Fruit fly (Drosophila melanogaster) ovary, adult (tissue): ENCODE results near the gene Archease.

Source experiments
- CG17801 ChIP-seq: fragments of 200-800 bp; optimal IDR thresholded peaks from 2 replicates; lab custom pipeline; 2019; ENCODE audit warnings: missing biosample characterization, mild to moderate bottlenecking, missing genetic modification characterization, moderate library complexity; ENCODE audit not compliant: partially characterized antibody

Gene Archease

DNA sequence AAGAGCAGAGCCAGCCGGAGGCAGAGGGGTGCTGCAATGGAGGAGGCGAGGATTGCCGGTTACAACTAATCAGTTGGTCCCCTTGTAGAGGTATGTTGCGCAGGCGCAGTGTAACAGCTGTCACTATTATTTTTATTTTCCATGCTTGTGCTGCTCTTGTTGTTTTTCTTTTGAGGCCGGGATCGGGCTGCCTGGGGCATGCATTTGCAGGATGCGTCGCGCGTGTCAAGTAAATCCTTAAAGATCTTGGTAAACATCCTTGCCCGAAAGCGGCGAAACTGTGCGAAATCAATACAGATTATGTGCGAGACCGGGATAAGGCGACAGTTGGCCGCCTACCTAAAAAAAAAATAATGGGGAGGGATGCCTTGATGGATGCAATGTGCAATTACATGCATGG is 18.6 kb downstream of the Archease start:
- TF ChIP-seq CG17801 = no peak

DNA sequence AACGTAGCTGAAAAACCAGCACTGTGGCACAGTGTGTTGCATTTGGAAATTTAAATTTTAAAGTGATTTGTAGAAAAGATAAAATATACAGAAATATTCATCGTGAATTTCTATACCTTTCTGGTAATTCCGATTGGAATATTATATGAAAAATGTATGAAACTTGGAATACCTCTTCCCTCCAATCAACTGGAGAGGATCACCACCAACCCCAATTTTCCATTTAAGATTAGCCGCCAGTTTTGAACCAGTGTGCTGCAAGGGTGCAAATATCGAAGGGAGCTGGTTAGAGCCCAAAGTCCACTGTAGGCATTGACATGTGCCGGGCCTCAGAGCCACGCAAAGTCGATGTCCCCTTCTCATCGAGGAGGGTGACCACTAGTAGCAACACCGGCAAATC is 19.6 kb downstream of the Archease start:
- no peak for TF ChIP-seq CG17801

DNA sequence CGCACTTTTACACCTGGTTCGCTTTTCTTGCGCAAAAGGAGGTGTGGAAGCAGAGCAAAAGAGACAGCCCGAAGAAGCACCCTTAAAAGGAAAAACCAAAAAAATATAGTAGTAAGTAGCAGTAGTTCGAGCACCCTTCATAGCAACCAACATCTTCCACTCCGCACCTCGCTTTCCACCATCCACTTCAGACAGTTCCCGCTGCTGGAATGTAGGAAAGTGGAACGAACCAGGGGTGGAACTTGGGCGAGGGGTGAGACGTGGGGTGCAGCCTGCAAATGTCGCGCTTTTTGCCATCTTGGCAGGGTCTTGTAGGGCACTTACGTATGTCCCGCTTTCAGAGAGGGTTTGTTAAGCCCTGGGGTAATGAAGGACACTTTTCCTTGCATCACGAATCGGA is 20.5 kb downstream of the Archease start:
- TF ChIP-seq CG17801 = no peak

DNA sequence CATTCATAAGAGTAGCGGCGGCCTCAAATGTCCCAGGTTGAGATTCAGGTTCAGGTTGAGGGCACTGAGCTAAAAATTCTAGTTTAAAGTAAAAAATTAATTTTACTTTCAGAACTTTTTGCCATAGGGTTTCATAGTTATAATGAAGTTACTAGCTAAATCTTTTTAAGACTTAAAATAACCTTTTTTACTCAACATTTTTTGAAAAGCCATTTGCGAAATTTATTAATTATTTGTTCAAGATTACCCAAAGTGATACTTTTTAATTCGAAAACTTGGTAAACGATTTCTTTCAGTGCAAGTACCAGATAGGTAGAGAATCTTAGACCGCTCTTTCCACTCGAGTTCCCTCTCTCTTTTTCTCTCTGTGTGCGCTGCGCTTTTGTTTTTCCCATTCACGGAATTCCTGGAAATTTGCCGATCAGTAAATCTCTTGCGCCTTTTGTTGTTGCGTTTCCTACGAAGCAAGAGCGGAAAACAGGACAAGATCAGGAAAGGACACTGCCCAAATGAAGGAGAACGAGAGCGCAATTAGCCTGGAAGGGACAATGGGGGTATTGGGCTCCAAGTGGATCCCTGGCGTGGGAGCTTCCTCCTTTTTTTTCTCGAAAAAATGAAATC is 21.1 kb downstream of the Archease start:
- no peak for TF ChIP-seq CG17801

DNA sequence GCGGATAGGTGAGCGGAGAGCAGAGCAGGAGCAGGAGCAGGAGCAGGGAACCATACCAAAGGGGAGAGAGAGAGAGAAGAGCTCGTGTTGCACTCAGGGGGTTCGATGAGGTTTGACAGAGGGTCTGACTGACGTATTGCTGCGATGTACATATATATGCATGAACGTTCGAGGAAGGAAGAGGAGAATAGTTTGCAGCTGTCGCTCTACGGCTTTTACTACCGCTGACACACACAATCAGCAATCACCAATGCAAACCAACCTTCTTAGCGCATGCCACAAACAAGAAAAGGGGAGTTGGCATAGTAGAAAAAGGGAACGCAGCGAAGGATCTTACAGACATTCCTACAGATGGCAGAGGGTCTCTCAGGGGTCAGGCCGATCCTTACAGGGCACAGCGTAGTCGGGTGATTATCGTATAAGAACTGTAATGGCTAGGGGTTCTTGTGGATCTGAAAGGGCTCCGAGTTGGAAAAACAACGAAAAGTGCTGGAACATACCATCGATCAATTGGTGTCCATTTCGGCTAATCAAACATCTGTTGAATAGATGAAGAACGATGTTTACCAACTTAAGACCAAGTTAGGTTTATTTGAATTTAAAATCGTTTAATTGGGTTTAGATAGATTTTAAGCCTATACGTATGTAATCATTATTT is 22.3 kb downstream of the Archease start:
- no peak for TF ChIP-seq CG17801

DNA sequence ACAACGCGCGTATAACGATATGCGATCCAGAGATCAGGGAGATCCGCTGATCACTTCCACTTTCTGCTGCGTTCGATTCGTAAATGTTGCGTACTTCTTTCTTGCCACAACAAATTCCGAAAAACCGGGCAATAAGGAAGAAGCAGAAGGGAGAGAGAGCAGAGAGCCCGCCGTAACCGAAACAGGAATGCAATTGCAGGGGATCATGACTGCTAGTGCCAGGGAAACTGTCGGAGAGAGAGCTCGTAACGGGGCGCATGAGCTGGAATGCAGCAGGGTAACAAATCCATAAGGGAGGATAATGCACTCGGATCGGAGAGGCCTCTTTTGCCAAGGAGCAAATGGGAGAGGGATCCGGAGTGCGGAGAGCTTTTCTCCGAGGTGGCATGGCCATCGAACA is 24.3 kb downstream of the Archease start:
- TF ChIP-seq CG17801 = no peak

DNA sequence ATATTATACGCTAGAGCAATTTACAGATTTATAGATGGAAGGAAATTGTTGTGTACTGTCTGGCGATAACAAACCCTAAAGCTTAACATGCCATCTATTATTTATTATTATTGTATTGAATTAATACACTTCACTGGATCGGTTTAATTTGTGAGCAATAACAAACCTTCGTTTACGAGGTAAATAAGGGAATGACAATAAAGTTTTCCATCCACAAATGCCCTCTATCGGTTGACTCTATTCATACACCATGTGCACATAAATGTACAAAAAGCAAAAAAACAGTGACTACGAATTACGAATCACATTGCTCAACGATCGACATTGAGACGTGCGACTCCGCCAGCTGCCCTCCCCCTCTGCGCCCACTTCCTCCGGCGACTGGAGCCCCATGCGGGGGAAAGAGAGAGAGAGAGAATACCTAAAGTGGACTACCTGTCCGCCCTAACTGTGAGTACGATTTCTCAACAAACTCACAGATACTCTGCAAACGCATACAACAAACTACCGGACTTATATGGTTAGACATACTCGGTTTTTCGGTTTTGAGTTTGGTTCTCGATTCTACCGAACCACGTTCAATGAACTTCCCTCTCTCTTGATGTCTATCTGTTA is 25.8 kb downstream of the Archease start:
- no peak for TF ChIP-seq CG17801

DNA sequence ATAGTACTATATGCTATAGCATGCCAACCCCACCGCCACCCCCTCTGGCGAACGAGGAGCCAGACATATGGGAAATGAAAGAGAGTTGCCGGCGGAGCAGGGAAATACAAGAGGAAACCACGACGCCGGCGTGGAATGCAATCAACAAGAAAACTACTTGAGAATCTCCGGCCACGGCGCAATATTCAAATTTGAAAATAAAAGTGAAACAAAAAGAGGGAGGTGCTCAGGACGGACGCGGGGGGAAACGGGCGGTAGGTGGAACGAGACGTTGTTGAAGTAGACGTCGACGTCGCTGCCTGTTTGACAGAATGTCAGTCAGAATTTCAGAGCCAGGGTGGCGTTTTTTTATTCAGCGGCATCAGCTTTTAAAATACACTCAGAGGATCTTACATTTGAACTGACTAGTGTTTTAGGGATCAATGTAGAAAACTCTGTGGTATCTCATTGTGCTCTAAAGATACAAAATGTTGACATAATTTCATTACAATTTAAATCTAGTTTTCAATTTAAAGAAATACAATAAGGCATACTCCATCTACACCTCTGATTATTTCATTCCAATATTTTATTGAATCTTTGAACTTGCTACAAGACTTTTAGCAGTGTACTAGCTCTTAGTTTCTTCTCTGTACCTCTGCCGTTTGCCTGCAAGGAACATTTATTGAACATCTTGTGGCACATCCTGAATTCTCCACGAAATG is 26.6 kb downstream of the Archease start:
- TF ChIP-seq CG17801 = no peak

DNA sequence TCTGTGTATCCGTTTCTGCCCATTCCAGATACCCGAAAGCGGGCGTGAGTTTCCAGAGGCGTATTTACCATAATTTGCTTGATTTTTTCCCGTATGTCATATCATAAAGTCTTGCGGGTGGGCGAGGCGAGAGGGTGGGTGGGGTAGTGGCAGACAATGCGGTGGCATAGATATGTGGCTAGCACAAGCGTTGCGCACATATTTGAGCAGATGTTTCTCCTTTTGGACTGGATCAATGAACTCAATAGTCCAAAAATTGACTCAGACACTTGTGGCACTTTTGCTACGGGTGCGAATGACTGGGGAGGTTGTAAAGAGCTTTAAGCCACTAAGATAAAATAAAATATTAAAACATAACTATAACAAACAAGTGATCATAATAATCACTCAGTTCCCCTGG is 27.6 kb downstream of the Archease start:
- no peak for TF ChIP-seq CG17801

DNA sequence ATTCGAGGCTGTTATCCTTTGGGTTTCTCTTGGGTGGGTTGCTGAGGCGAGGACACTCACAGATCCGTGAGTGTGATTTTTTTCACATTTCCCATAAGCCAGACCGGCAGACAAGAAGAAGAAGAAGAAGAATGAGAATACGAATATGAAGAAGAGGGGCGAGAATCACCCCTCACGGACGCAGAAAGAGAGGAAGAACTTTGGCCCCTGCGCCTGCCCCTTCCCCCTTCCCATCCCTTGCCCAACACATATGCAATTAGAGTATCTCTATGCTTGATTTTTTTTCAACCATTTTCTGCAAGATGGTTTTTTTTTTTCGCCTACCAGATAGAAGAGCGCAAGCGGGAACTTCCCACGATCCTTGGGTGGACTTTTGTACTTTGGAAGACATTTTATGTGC is 28.1 kb downstream of the Archease start:
- TF ChIP-seq CG17801 = no peak

DNA sequence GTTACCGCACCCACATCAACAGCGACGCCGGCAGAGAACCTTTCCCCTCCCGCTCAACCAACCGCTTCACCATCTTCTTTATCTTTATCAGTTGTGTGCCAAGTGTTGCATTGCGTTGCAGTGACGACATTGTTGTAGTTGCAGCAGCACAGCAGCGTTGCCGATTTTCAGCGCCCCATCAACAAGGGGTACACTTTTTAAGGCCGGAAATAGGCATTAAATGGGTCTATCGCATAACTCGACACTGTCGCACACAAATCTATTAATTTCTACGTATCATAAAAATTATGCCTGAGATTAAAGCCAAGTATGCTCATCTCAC is 29.0 kb downstream of the Archease start:
- no peak for TF ChIP-seq CG17801

DNA sequence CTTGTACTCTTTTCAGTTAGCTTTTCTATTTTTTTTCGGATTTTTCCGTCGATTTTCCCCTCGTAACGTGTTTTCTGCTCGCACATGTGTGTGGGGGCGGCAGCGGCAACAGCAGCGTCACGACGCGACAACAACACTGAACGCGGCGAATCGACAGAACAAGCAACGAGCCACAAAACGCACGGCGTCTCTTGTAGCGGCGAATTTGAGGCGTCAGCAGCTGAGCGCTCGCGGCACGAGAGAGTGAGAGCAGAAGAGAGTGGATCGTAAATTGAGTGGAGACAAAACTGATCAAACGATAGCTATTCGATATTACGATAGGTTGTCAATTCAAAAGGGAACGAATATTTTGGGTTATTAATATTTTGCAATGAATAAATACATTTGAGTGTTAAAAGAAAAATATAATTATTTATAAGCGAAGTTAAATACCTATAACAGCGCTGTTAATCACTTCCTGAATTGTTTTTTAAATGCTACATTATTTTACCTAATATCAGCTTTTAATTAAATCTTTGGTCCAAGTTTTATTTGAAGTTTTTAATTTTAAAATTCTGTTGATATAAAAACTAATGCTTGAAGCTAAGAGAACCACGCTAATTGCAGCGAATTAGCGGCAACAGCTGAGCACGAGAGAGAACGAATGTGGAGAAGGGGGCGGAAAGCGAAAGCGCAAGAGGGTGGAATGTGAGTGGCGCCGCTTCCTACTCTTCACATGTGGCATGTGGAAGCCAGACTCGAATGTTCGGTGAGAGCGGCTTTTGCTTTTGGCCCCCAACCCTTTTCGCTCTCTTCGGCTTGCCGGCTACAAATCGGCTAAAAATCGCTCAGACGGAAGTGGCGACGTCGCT is 29.6 kb downstream of the Archease start:
- TF ChIP-seq CG17801 = peak; percentile 96

DNA sequence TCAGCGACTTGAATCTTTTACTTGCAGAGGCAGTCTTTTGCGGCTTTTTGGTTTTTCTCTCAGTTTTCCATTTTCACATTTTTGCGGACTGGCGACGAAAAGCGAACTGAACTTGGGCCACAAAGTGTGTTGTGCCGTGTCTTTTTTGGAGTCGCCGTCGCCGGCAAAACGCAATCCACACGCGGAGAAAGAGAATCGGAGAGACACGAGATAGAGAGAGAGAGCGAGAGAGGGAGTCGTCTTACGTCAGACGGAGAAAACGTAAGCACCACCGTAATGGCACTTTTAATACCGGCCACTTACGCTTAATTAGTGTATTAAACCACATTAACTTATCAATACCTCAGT is 30.2 kb downstream of the Archease start:
- no peak for TF ChIP-seq CG17801

DNA sequence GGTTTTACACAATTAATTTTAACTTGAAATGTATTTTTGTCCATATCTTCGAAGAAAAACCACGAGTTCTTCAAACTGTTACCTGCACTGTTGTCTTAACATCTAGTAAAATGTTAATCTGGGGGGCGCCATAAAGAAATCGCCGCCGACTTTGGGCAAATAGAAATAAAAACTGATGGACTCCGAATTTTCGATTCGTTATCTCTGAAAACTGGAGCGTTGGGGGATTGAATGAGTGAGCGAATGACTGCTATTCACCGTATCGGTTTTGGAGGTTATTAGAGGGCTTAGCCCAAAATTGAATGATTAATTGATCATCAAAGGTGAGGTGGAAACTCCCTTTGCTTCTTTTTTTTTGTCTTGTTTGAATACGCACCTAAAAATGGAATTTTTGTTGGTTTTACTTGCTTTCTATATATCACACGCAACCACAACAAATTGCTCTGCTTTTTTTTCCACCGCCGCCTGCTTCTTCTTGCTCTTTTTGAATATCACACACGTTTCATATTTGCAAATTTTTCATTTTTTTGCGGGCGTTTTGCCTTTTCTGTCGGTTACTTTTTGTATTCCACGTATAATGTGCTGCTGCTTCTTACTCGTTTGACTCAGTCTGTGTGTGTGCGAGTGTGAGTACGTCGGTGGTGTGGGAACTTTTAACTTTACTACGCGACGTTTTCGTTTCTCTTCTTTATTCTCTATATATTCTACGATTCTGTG is 30.9 kb downstream of the Archease start:
- peak; percentile 51 for TF ChIP-seq CG17801

DNA sequence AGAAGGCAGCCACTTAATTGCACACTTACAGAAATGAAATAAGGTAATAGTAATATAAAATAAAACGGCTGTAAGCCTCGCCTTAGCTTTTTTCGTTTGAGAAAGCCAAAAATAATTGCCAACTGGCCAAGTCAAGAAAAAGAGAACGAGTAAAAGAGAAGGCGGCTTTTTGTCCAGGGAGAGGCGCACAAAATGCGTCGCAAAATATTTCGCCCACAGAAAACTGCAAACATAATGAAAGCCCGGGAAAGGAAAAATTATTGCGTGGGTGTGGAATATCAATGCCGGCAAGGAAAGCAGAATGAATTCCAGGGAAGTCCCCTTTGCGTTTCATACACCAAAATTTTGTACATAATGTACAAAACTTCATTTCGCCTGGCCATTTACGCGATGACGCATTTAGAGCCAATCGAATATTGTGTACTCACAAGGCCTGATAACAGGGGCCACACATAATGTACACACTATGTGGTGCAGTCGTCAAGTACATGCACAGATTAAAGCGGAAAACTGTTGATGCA is 31.7 kb downstream of the Archease start:
- no peak for TF ChIP-seq CG17801
